Worm (Caenorhabditis elegans) whole organism, young adult: ENCODE measurements around the gene chil-15.

Source experiments
- F55B11.4 ChIP-seq: sonication (generic microtip); optimal IDR thresholded peaks from 2 replicates; lab custom pipeline; 2016; ENCODE audit warnings: missing compliant biosample characterization, missing genetic modification characterization, borderline replicate concordance; ENCODE audit not compliant: insufficient read depth
- ceh-40 ChIP-seq: fragments of 200-800 bp; sonication (Bioruptor generic); IDR thresholded peaks from 2 replicates; pipeline ENCODE4 v1.3.6; 2022; ENCODE audit warnings: missing genetic modification characterization, missing compliant biosample characterization
- dpl-1 ChIP-seq: fragments of 150-350 bp; optimal IDR thresholded peaks from 2 replicates; lab custom pipeline; 2014; ENCODE audit warnings: missing biosample characterization, missing genetic modification reagents, missing genetic modification characterization
- efl-1 ChIP-seq: fragments of 150-350 bp; optimal IDR thresholded peaks from 2 replicates; lab custom pipeline; 2014; ENCODE audit warnings: missing biosample characterization, missing genetic modification reagents, missing genetic modification characterization
- hmg-20 ChIP-seq: fragments of 200-800 bp; sonication (Bioruptor generic); IDR thresholded peaks from 2 replicates; pipeline ENCODE4 v1.3.6; 2022; ENCODE audit warnings: missing genetic modification reagents, missing genetic modification characterization, missing compliant biosample characterization
- let-526 ChIP-seq: fragments of 200-800 bp; sonication (Bioruptor generic); IDR thresholded peaks from 2 replicates; pipeline ENCODE4 v1.3.6; 2022; ENCODE audit warnings: missing genetic modification reagents, missing genetic modification characterization, missing compliant biosample characterization
- madf-8 ChIP-seq: fragments of 200-800 bp; sonication (Bioruptor generic); conservative IDR thresholded peaks from 2 replicates; pipeline ENCODE4 v1.3.6; 2022; ENCODE audit warnings: missing genetic modification reagents, missing genetic modification characterization, missing compliant biosample characterization
- nfya-1 ChIP-seq: sonication (generic microtip); optimal IDR thresholded peaks from 2 replicates; lab custom pipeline; 2017; ENCODE audit warnings: antibody characterized with exemption, missing compliant biosample characterization, missing genetic modification characterization, borderline replicate concordance; ENCODE audit not compliant: insufficient read depth

DNA sequence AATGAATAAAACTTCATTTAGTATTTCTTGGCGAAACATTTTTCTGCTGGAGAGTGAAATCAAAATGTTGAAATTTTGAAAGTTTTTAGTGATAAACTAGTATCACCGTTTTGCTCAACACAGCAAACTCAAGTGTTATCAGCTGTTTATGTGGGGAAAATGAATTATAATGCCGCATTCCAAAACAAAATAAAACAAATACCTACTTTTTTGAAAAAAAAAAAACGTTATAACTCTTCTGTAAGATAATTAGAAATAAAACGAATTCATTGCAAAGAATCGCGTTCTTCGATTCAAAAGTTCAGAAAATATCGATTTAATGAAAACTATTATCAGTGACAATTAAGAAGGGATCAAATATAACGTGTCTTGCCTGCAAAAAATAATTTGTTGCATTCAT lies 45.9 kb downstream of the chil-15 start, which contains the start of gene Y51B9A.9:
- no peak for TF ChIP-seq efl-1 (GFP tag; lab: Kevin White, UChicago)
- no peak for TF ChIP-seq ceh-40
- no peak for TF ChIP-seq dpl-1 (GFP tag; lab: Kevin White, UChicago)
- TF ChIP-seq nfya-1 (tag; lab: Kevin White, UChicago) = no peak
- no peak for TF ChIP-seq madf-8 (GFP tag; lab: Robert Waterston, UW)
- TF ChIP-seq F55B11.4 (tag; lab: Kevin White, UChicago) = no peak
- TF ChIP-seq hmg-20 = no peak
- no peak for TF ChIP-seq let-526
